Worm (Caenorhabditis elegans): Measurements from ENCODE around the gene prde-1.

- no peak for TF ChIP-seq W03F9.2 (tag; optimal IDR thresholded peaks at IDR 0.05)
- no peak for TF ChIP-seq him-1 (tag; optimal IDR thresholded peaks at IDR 0.05)
Observed at ce11 chrV:15594573-15594972, 56.5 kb downstream of the prde-1 start, which contains the start of gene fbxa-139.
